Worm (Caenorhabditis elegans) whole organism, L4 larva: Measurements from ENCODE around the gene C06E7.4.

Experiments
- Y105C5A.15 ChIP-seq: fragments of 200-800 bp; sonication (Bioruptor generic); IDR thresholded peaks from 2 replicates; pipeline ENCODE4 v1.3.6; 2022; ENCODE audit warnings: missing genetic modification characterization, missing compliant biosample characterization
- ceh-62 ChIP-seq: sonication (generic microtip); optimal IDR thresholded peaks from 2 replicates; lab custom pipeline; 2017; ENCODE audit warnings: missing biosample characterization, missing genetic modification characterization

ce11 chrIV:5879853-5880252, 20.1 kb upstream of the C06E7.4 start, which contains the start of gene srv-22:
- TF ChIP-seq ceh-62 (tag; lab: Kevin White, UChicago) (no peak), Y105C5A.15 (GFP tag; lab: Robert Waterston, UW) (no peak)
